Worm (Caenorhabditis elegans) whole organism, late embryonic: ENCODE data around the gene srw-73.
A peak's percentile ranks its signal among the peaks of the same experiment; 100 is the strongest.

Source experiments
- C08G9.2 ChIP-seq: sonication (generic microtip); optimal IDR thresholded peaks from 2 replicates; lab custom pipeline; 2016; ENCODE audit warnings: mild to moderate bottlenecking, missing genetic modification characterization, moderate library complexity, missing compliant biosample characterization
- C38D4.7 ChIP-seq: fragments of 200-800 bp; sonication (Bioruptor generic); optimal IDR thresholded peaks from 2 replicates; lab custom pipeline; 2018; ENCODE audit warnings: mild to moderate bottlenecking, missing genetic modification characterization, moderate library complexity, missing compliant biosample characterization
- K09A11.1 ChIP-seq: sonication (generic microtip); optimal IDR thresholded peaks from 2 replicates; lab custom pipeline; 2017; ENCODE audit warnings: antibody characterized with exemption, mild to moderate bottlenecking, missing genetic modification characterization, missing compliant biosample characterization; ENCODE audit not compliant: insufficient read depth
- T23F11.4 ChIP-seq: fragments of 200-800 bp; sonication (Bioruptor generic); optimal IDR thresholded peaks from 2 replicates; lab custom pipeline; 2018; ENCODE audit warnings: mild to moderate bottlenecking, missing genetic modification characterization, missing compliant biosample characterization
- Y22D7AL.16 ChIP-seq: sonication (generic microtip); optimal IDR thresholded peaks from 2 replicates; lab custom pipeline; 2016; ENCODE audit warnings: missing genetic modification characterization, missing compliant biosample characterization
- ahr-1 ChIP-seq: sonication (generic microtip); optimal IDR thresholded peaks from 2 replicates; lab custom pipeline; 2016; ENCODE audit warnings: missing genetic modification characterization, missing compliant biosample characterization
- ceh-14 ChIP-seq: sonication (generic microtip); optimal IDR thresholded peaks from 2 replicates; lab custom pipeline; 2016; ENCODE audit warnings: missing genotype, missing genetic modification characterization, missing compliant biosample characterization
- ceh-18 ChIP-seq: sonication (generic microtip); optimal IDR thresholded peaks from 2 replicates; lab custom pipeline; 2016; ENCODE audit warnings: missing genetic modification characterization, missing compliant biosample characterization
- ceh-24 ChIP-seq: sonication (generic microtip); optimal IDR thresholded peaks from 2 replicates; lab custom pipeline; 2016; ENCODE audit warnings: mild to moderate bottlenecking, missing genetic modification characterization, missing compliant biosample characterization
- ceh-30 ChIP-seq: fragments of 150-350 bp; optimal IDR thresholded peaks from 2 replicates; lab custom pipeline; 2014; ENCODE audit warnings: missing biosample characterization, missing genetic modification characterization
- ceh-34 ChIP-seq: sonication (generic microtip); optimal IDR thresholded peaks from 2 replicates; lab custom pipeline; 2016; ENCODE audit warnings: mild to moderate bottlenecking, missing genetic modification characterization, missing compliant biosample characterization
- ceh-45 ChIP-seq: fragments of 200-800 bp; sonication (Bioruptor generic); IDR thresholded peaks from 2 replicates; pipeline ENCODE4 v1.3.6; 2022; ENCODE audit warnings: missing genetic modification reagents, missing genetic modification characterization, missing compliant biosample characterization
- ceh-6 ChIP-seq: fragments of 200-800 bp; sonication (Bioruptor generic); optimal IDR thresholded peaks from 2 replicates; lab custom pipeline; 2018; ENCODE audit warnings: mild to moderate bottlenecking, missing genetic modification characterization, missing compliant biosample characterization
- ceh-9 ChIP-seq: sonication (generic microtip); optimal IDR thresholded peaks from 2 replicates; lab custom pipeline; 2016; ENCODE audit warnings: mild to moderate bottlenecking, missing genetic modification characterization, inconsistent platforms, missing compliant biosample characterization
- elt-2 ChIP-seq: sonication (generic microtip); optimal IDR thresholded peaks from 2 replicates; lab custom pipeline; 2016; ENCODE audit warnings: missing genetic modification reagents, missing genetic modification characterization, missing compliant biosample characterization
- elt-4 ChIP-seq: sonication (generic microtip); optimal IDR thresholded peaks from 2 replicates; lab custom pipeline; 2016; ENCODE audit warnings: missing genetic modification characterization, missing compliant biosample characterization
- ets-4 ChIP-seq: sonication (generic microtip); optimal IDR thresholded peaks from 2 replicates; lab custom pipeline; 2016; ENCODE audit warnings: missing genetic modification characterization, missing compliant biosample characterization
- eyg-1 ChIP-seq: sonication (generic microtip); optimal IDR thresholded peaks from 2 replicates; lab custom pipeline; 2016; ENCODE audit warnings: missing genotype, missing genetic modification characterization, missing compliant biosample characterization
- fkh-10 ChIP-seq: fragments of 150-350 bp; optimal IDR thresholded peaks from 2 replicates; lab custom pipeline; 2014; ENCODE audit warnings: missing biosample characterization, missing genetic modification reagents, missing genetic modification characterization
- fkh-6 ChIP-seq: sonication (generic microtip); optimal IDR thresholded peaks from 2 replicates; lab custom pipeline; 2016; ENCODE audit warnings: missing genetic modification characterization, missing compliant biosample characterization
- hlh-13 ChIP-seq: fragments of 200-800 bp; sonication (Bioruptor generic); optimal IDR thresholded peaks from 2 replicates; lab custom pipeline; 2018; ENCODE audit warnings: mild to moderate bottlenecking, missing genetic modification characterization, missing compliant biosample characterization
- hlh-8 ChIP-seq: sonication (generic microtip); optimal IDR thresholded peaks from 2 replicates; lab custom pipeline; 2016; ENCODE audit warnings: missing genotype, missing genetic modification characterization, missing compliant biosample characterization
- madf-2 ChIP-seq: sonication (generic microtip); optimal IDR thresholded peaks from 2 replicates; lab custom pipeline; 2017; ENCODE audit warnings: missing genetic modification characterization, missing compliant biosample characterization
- mec-3 ChIP-seq: sonication (generic microtip); optimal IDR thresholded peaks from 2 replicates; lab custom pipeline; 2016; ENCODE audit warnings: borderline replicate concordance, missing genetic modification characterization, missing compliant biosample characterization
- nhr-232 ChIP-seq: sonication (generic microtip); optimal IDR thresholded peaks from 2 replicates; lab custom pipeline; 2016; ENCODE audit warnings: missing genetic modification characterization, missing compliant biosample characterization
- npax-4 ChIP-seq: sonication (generic microtip); optimal IDR thresholded peaks from 2 replicates; lab custom pipeline; 2016; ENCODE audit warnings: missing genetic modification characterization, missing compliant biosample characterization
- odd-2 ChIP-seq: sonication (generic microtip); optimal IDR thresholded peaks from 2 replicates; lab custom pipeline; 2017; ENCODE audit warnings: antibody characterized with exemption, mild to moderate bottlenecking, missing genetic modification characterization, missing compliant biosample characterization
- pat-9 ChIP-seq: fragments of 200-800 bp; sonication (Bioruptor generic); optimal IDR thresholded peaks from 2 replicates; lab custom pipeline; 2018; ENCODE audit warnings: mild to moderate bottlenecking, missing genetic modification characterization, moderate library complexity, missing compliant biosample characterization
- pha-2 ChIP-seq: sonication (generic microtip); optimal IDR thresholded peaks from 2 replicates; lab custom pipeline; 2017; ENCODE audit warnings: mild to moderate bottlenecking, missing genetic modification characterization, missing compliant biosample characterization
- pqm-1 ChIP-seq: sonication (generic microtip); optimal IDR thresholded peaks from 2 replicates; lab custom pipeline; 2016; ENCODE audit warnings: missing genetic modification characterization, missing compliant biosample characterization
- rnt-1 ChIP-seq: sonication (generic microtip); optimal IDR thresholded peaks from 2 replicates; lab custom pipeline; 2016; ENCODE audit warnings: missing genetic modification characterization, missing compliant biosample characterization
- sdc-2 ChIP-seq: sonication (generic microtip); optimal IDR thresholded peaks from 2 replicates; lab custom pipeline; 2016; ENCODE audit warnings: missing genotype, missing genetic modification characterization, missing compliant biosample characterization
- sox-2 ChIP-seq: fragments of 200-800 bp; sonication (Bioruptor generic); IDR thresholded peaks from 2 replicates; pipeline ENCODE4 v1.3.6; 2022; ENCODE audit warnings: missing genetic modification reagents, missing genetic modification characterization, missing compliant biosample characterization
- sox-4 ChIP-seq: sonication (generic microtip); optimal IDR thresholded peaks from 2 replicates; lab custom pipeline; 2017; ENCODE audit warnings: mild to moderate bottlenecking, missing genetic modification characterization, inconsistent platforms, missing compliant biosample characterization
- syd-9 ChIP-seq: sonication (generic microtip); optimal IDR thresholded peaks from 2 replicates; lab custom pipeline; 2016; ENCODE audit warnings: mild to moderate bottlenecking, missing genetic modification characterization, moderate library complexity, missing compliant biosample characterization
- tbx-2 ChIP-seq: sonication (generic microtip); optimal IDR thresholded peaks from 2 replicates; lab custom pipeline; 2016; ENCODE audit warnings: missing genetic modification characterization, missing compliant biosample characterization
- ttx-3 ChIP-seq: sonication (generic microtip); optimal IDR thresholded peaks from 2 replicates; lab custom pipeline; 2016; ENCODE audit warnings: missing genetic modification reagents, missing genetic modification characterization, missing compliant biosample characterization
- unc-3 ChIP-seq, 2 experiments: fragments of 200-800 bp in 1 of 2; sonication (Bioruptor generic) in 1 of 2; sonication (generic microtip) in 1 of 2; conservative IDR thresholded peaks in 1 of 2; optimal IDR thresholded peaks in 1 of 2; 2 replicates each; pipeline versions ENCODE4 v1.3.6 to Lab custom; 2016 to 2022; ENCODE audit warnings: missing compliant biosample characterization in 2 of 2, missing genetic modification characterization in 2 of 2, missing genetic modification reagents in 1 of 2
- unc-86 ChIP-seq: sonication (generic microtip); optimal IDR thresholded peaks from 2 replicates; lab custom pipeline; 2016; ENCODE audit warnings: missing genetic modification characterization, missing compliant biosample characterization
- ztf-16 ChIP-seq: sonication (generic microtip); optimal IDR thresholded peaks from 2 replicates; lab custom pipeline; 2017; ENCODE audit warnings: missing genetic modification characterization, missing compliant biosample characterization

Gene srw-73

ce11 chrV:16591992-16592798, 3.9 kb upstream of the srw-73 start, which contains the start of gene srh-269 (continued):
- TF ChIP-seq ceh-30 (tag; lab: Kevin White, UChicago) (no peak), sox-2 (GFP tag; lab: Robert Waterston, UW) (no peak), elt-4 (tag; lab: Kevin White, UChicago) (no peak), K09A11.1 (tag; lab: Kevin White, UChicago) (peak; percentile 10), ztf-16 (peak; percentile 32), hlh-8 (tag; lab: Kevin White, UChicago) (no peak), npax-4 (tag; lab: Kevin White, UChicago) (peak; percentile 18), sdc-2 (peak; percentile 38), syd-9 (tag; lab: Kevin White, UChicago) (peak; percentile 71), madf-2 (tag; lab: Kevin White, UChicago) (peak; percentile 68), ttx-3 (tag; lab: Kevin White, UChicago) (peak; percentile 46), ceh-18 (tag; lab: Kevin White, UChicago) (peak; percentile 56), Y22D7AL.16 (tag; lab: Kevin White, UChicago) (no peak), pqm-1 (peak; percentile 31), ceh-45 (GFP tag; lab: Robert Waterston, UW) (no peak), odd-2 (tag; lab: Kevin White, UChicago) (no peak), fkh-6 (tag; lab: Kevin White, UChicago) (peak; percentile 67), ceh-14 (tag; lab: Kevin White, UChicago) (peak; percentile 74), ahr-1 (tag; lab: Kevin White, UChicago) (peak; percentile 11), ceh-24 (tag; lab: Kevin White, UChicago) (no peak), pha-2 (tag; lab: Kevin White, UChicago) (peak; percentile 70), T23F11.4 (GFP tag; lab: Kevin White, UChicago) (no peak), sox-4 (tag; lab: Kevin White, UChicago) (peak; percentile 58), C08G9.2 (tag; lab: Kevin White, UChicago) (peak; percentile 61), ceh-9 (peak; percentile 13), ceh-34 (tag; lab: Kevin White, UChicago) (peak; percentile 68), tbx-2 (peak; percentile 43), mec-3 (tag; lab: Kevin White, UChicago) (no peak), ets-4 (tag; lab: Kevin White, UChicago) (no peak), unc-86 (tag; lab: Kevin White, UChicago) (peak; percentile 33), hlh-13 (GFP tag; lab: Kevin White, UChicago) (peak; percentile 64), pat-9 (peak; percentile 56), elt-2 (tag; lab: Kevin White, UChicago) (peak; percentile 73), rnt-1 (tag; lab: Kevin White, UChicago) (peak; percentile 74), C38D4.7 (GFP tag; lab: Kevin White, UChicago) (peak; percentile 70), unc-3 (GFP tag; conservative IDR thresholded peaks at IDR 0.05; lab: Robert Waterston, UW) (no peak), unc-3 (tag; optimal IDR thresholded peaks at IDR 0.05; lab: Kevin White, UChicago) (peak; percentile 32), nhr-232 (peak; percentile 53), ceh-6 (peak; percentile 69)

ce11 chrV:16589488-16589887, 1.2 kb upstream of the srw-73 start:
- TF ChIP-seq fkh-10: no peak
- TF ChIP-seq eyg-1 (tag; lab: Kevin White, UChicago): no peak
- no peak for TF ChIP-seq elt-4 (tag; lab: Kevin White, UChicago)
- TF ChIP-seq elt-2 (tag; lab: Kevin White, UChicago): no peak
- TF ChIP-seq, all 69 proteins: peak for 0
